Fruit fly (Drosophila melanogaster): Measurements from ENCODE around the gene CG14684.

CG14684 gene

dm6 chr3R:10684284-10684683 lies 22.5 kb upstream of the CG14684 start:
- no peak for TF ChIP-seq CG17801 (GFP tag; optimal IDR thresholded peaks at IDR 0.05; ENCODE audit: partially characterized antibody)

- TF ChIP-seq CG17801 (GFP tag; optimal IDR thresholded peaks at IDR 0.05; ENCODE audit: partially characterized antibody): no peak
Observed at dm6 chr3R:10686307-10687094, 20.3 kb upstream of the CG14684 start, which contains the start of gene Skel. Gene Skel, plus strand, starts transcription at chr3R:10686943.

dm6 chr3R:10687312-10687711 lies 19.5 kb upstream of the CG14684 start:
- no peak for TF ChIP-seq CG17801 (GFP tag; optimal IDR thresholded peaks at IDR 0.05; ENCODE audit: partially characterized antibody)

DNA sequence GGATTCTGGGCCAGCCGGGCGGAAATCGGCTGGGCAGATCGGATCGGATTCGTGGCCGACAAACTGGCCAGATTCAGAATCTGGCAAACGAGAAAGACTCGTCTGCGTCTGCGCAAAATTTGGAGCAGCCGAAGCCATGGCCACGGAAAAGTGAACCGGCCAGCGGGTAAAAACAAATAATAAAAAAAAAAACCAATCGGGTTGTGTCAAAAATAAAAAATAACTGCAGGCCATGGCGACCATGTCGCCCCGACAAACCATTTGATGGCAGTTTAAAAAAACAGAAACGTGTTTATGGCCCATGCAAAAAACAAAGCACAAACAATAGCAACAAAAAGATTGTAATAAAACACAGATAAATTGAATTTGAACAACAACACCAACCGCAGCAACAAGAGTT lies 18.6 kb upstream of the CG14684 start:
- no peak for TF ChIP-seq CG17801 (GFP tag; optimal IDR thresholded peaks at IDR 0.05; ENCODE audit: partially characterized antibody)

DNA sequence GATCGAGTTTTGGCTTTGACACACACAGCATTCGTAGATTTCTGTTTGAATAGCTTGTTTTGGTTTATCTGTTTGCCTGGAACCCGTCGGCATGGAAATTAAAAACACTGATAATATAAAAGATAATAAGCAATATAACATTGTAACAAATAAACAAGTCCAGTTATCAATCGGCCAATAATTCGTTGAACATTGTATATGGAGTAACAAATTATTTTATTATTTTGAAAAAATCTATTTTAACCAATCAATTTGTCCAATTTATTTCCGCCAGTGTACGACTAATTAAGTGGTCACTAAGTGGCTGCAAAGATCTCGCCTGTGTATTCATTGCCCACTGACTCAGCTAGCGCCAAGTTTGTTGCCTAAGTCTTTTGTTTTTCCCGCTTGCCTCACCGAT lies 17.9 kb upstream of the CG14684 start:
- TF ChIP-seq CG17801 (GFP tag; optimal IDR thresholded peaks at IDR 0.05; ENCODE audit: partially characterized antibody): no peak

- no peak for TF ChIP-seq CG17801 (GFP tag; optimal IDR thresholded peaks at IDR 0.05; ENCODE audit: partially characterized antibody)
Observed at dm6 chr3R:10696371-10696777, 10.4 kb upstream of the CG14684 start, which contains the start of the genes pug, CG14683 and CG46459. Gene pug, plus strand, starts transcription at chr3R:10696534. Gene CG14683, plus strand, starts transcription at chr3R:10696647. Gene CG46459, plus strand, starts transcription at chr3R:10696647.

DNA sequence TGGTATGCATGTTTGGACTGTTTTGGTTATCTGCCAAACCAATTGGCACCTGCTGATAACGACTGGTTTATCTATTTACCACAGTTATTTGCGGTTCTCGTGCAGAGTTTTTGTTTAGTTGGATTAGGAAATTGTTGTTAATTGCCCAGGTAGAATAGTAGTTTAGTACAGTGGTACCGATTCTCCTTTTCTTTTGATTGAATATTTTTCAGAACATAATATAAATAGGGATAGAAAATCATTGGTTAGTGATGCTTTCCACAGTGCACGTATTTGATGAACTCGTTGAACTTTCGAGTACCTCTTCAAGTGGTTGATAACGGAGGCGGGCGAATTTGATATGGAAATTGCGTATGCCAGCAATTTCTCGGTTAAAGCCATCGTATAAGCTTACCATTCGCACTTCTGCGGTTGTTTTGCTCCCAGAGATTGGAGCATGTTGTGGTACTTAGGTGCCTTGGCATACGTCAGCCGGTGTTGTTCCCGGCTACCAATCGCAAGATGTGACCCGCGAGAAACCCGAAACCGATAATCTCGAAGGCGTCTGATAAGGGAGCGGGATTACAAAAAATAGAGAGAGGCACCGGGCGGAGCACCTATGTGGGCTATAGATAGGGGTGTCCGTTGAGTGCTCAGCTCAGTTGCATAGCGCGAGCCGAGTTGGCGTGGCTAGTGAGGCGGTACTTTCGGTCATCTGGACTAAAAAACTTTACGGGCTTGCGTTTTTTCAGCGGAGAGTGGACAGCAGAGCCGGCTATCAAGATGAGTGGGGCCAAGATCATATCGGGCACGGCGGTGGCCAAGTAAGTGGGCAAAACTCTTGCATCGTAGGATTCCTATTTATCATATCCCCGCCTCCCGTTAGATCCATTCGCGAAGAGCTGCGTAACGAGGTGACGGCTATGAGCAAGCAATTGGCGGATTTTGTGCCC lies 7.5 kb upstream of the CG14684 start:
- no peak for TF ChIP-seq CG17801 (GFP tag; optimal IDR thresholded peaks at IDR 0.05; ENCODE audit: partially characterized antibody)

DNA sequence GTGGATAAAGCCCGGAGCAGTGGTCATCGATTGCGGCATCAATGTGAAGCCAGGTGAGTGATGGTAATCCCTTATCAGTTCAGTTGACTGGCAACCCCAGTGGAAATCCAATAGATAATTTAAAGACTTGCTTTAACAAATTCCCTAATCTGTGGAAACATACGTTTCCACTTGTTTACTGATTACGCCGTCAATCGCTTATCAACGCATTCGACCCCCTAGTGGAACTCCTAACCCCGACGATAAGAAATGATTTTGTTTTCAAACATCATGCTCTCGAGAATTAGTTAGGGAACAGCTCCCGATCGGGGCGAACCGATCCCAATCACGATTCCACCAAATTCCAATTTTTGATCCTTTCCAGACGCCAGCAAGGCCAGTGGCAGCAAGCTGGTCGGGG lies 6.1 kb upstream of the CG14684 start:
- no peak for TF ChIP-seq CG17801 (GFP tag; optimal IDR thresholded peaks at IDR 0.05; ENCODE audit: partially characterized antibody)

DNA sequence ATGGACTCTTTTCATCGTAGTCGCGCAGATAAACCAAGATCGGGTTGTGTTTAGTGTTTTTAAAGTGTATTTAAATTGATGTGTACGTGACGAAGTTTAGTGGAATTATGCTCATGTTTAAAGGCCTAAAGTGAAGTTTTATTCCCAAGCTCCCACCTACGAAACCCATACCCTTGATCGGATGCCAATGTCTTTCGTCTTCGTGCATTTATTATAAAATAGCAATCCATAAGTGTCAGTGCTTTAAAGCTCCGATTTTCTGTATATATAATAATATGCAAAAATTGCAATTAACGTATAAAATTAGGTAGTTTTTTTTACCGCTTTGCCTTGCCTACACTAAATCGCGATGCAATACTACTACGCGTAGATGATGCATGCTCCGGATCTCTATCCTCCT lies 1.8 kb upstream of the CG14684 start, which contains the start of gene CG31391:
CG31391 (minus strand) TSS at position 101 of the 400 bp plus-strand sequence.
- TF ChIP-seq CG17801 (GFP tag; optimal IDR thresholded peaks at IDR 0.05; ENCODE audit: partially characterized antibody): no peak

- no peak for TF ChIP-seq CG17801 (GFP tag; optimal IDR thresholded peaks at IDR 0.05; ENCODE audit: partially characterized antibody)
Observed at dm6 chr3R:10708169-10708568, 1.4 kb downstream of the CG14684 start, which contains the start of gene CG31278. Gene CG31278, minus strand, starts transcription at chr3R:10708340.

DNA sequence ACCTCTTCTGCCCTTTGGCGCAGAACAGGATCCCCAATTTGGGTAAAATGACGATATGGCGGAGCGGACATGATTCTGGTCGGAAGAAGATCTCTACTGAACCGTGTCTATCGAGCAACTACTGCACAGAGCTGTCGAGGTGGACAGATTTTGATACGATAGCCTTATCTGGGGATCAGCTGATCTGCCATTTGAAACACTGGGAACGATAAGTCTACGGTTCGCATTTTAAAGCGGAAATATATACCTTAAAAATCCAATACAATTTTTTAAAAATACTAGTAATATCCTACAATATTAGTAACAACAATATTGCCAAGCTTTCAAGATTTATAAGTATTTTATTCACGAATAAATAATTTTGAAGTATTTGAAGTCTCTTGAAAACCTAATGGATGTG lies 2.5 kb downstream of the CG14684 start, which contains the start of gene CG31373:
CG31373 (minus strand) TSS at position 101 of the 400 bp plus-strand sequence.
- no peak for TF ChIP-seq CG17801 (GFP tag; optimal IDR thresholded peaks at IDR 0.05; ENCODE audit: partially characterized antibody)

- no peak for TF ChIP-seq CG17801 (GFP tag; optimal IDR thresholded peaks at IDR 0.05; ENCODE audit: partially characterized antibody)
Observed at dm6 chr3R:10711148-10711547, 4.4 kb downstream of the CG14684 start, which contains the start of gene CG14689. Gene CG14689, minus strand, starts transcription at chr3R:10711248.

DNA sequence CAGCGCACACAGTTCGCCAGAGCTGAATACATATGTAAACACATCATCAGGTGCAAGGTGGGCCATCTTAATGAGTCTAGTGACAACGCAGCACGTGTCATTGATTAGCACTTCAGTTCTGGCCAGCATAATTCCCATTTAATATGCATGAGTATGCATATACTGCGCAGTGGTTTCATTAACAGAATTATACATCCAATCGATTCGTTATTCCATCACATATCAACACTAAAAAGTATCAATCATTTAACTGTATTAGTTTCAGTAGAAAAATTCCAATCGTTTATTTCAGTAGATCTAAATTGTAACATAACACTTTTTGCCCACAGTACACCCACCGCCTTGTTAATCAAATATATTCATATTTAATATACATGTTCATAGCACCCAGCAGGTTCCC lies 7.7 kb downstream of the CG14684 start, which contains the start of gene CG4073:
CG4073 (plus strand) TSS at position 301 of the 400 bp plus-strand sequence.
- no peak for TF ChIP-seq CG17801 (GFP tag; optimal IDR thresholded peaks at IDR 0.05; ENCODE audit: partially characterized antibody)

DNA sequence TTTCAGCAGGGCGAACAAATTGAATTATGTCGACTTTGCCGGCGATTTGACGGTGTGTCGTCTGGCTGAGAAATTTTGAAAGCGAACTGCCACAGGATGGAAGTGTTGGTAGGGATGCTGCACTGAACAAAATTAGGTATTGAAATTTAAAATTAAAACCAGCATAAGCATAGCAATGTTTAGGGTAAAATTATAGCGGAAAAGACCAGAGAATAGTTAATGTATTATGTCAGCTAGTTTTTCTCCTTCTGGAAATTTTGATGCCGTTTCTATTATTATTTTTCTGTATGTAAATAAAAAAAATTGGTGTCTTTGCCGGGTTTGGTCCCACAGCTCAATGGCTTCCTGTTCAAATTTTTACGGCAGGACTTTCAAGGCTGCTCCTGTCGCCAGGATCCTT lies 19.9 kb downstream of the CG14684 start:
- no peak for TF ChIP-seq CG17801 (GFP tag; optimal IDR thresholded peaks at IDR 0.05; ENCODE audit: partially characterized antibody)

DNA sequence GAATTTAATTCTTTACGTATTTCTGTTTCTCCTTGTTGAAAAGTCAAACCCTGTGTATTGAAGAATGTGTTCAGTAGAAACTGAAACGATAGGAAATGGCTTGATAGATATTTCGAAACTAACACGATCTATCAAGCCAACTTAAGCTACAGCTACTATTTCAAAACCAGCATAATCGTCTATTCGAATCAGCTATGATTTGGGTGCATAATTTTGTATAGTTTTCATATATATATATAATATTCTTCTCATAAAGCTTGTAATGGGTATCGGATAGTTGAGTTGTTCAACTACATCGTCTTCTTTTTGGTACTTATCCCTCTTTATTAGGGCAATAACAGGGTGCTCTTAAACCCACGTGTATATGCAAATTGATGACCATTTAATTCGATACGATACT lies 29.1 kb downstream of the CG14684 start, which contains the start of gene tomboy20:
tomboy20 (minus strand) TSS at position 101 of the 400 bp plus-strand sequence.
- no peak for TF ChIP-seq CG17801 (GFP tag; optimal IDR thresholded peaks at IDR 0.05; ENCODE audit: partially characterized antibody)

All from ovary, adult (tissue).